Fruit fly (Drosophila melanogaster) ovary, adult (tissue): ENCODE data around the gene Usp47.

ENCODE experiments used
- CG17801 ChIP-seq: fragments of 200-800 bp; optimal IDR thresholded peaks from 2 replicates; lab custom pipeline; 2019; ENCODE audit warnings: missing biosample characterization, mild to moderate bottlenecking, missing genetic modification characterization, moderate library complexity; ENCODE audit not compliant: partially characterized antibody

Gene Usp47

dm6 chr3L:5752903-5753604, at the start of gene Usp47:
Gene Usp47 (plus strand): TSS chr3L:5752973.
- peak; percentile 51 for TF ChIP-seq CG17801 (GFP tag; lab: Kevin White, UChicago)

DNA sequence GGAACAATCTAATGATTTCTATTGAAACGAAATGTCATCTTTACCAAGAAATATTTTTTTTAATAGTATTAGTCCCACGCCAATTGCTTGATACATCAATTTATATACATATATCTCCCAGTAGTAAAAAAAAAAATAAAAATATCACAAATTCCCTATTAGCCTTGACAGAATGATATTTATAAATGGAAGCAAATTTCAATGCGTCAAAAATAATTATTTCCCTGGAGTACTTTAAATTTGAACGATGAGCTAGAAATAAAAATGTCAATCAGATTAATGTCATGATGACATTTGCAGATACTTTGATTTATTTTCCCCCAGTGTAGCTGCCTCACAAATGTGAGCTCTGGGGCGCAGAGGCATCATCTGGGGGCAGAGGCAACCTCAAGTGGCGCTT, 39.7 kb upstream of the Usp47 start, which contains the start of gene CG44521:
Gene CG44521 (plus strand): TSS at position 301 of the 400 bp plus-strand sequence.
- TF ChIP-seq CG17801 (GFP tag; lab: Kevin White, UChicago) = no peak

DNA sequence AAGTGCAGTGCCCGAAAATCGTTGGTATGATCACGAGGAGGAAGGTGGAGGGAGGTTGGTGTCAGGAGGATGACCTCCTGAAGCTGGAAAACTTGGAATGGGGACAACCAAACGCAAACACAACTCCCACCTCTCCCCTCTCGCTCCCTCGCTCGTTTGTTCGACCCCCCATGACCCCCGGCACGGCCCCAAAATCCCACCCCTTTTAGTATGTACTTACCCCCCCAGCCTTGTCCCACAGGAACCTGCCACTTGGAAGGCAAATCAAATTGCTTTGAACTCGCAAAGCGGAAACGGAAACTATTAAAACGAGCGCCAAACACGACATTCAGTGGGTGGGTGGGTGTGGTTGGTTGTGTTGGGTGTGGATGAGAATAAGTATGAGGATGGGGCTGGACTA, 21.1 kb upstream of the Usp47 start:
- TF ChIP-seq CG17801 (GFP tag; lab: Kevin White, UChicago) = no peak

DNA sequence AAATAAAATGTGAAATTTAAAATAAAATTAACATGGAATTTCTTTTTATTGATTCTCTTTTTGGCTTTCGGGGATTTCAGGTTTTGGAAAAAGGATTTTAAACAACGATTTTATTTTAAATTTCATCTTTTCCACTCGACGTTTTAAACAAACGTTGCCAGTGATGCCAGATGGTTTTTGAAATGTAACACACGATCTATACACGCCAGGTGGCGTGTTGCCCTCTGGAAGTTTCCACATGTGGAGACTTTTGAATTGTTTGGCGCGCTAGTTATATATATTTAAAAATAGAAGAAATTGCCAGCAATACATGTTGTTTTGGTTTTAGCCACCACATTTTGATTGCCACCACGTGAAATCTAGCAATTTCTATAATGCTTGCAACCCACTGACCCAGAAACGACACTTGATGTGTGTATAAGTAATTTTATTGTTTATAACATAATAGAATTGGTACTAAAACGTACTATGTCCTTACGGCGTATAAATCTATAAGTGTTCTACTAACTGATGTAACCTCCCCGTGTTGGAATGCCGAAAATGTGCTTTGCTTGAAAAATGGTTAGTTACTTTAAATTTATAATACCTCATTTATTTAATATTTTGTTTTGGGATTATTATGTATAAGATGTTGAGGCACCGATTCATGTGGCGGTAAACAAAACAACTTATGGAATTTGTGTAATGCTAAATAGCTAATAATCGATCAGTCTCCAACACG, 3.0 kb upstream of the Usp47 start:
- peak; percentile 8 for TF ChIP-seq CG17801 (GFP tag; lab: Kevin White, UChicago)

dm6 chr3L:5751417-5751739, 1.4 kb upstream of the Usp47 start:
- TF ChIP-seq CG17801 (GFP tag; lab: Kevin White, UChicago) = no peak

DNA sequence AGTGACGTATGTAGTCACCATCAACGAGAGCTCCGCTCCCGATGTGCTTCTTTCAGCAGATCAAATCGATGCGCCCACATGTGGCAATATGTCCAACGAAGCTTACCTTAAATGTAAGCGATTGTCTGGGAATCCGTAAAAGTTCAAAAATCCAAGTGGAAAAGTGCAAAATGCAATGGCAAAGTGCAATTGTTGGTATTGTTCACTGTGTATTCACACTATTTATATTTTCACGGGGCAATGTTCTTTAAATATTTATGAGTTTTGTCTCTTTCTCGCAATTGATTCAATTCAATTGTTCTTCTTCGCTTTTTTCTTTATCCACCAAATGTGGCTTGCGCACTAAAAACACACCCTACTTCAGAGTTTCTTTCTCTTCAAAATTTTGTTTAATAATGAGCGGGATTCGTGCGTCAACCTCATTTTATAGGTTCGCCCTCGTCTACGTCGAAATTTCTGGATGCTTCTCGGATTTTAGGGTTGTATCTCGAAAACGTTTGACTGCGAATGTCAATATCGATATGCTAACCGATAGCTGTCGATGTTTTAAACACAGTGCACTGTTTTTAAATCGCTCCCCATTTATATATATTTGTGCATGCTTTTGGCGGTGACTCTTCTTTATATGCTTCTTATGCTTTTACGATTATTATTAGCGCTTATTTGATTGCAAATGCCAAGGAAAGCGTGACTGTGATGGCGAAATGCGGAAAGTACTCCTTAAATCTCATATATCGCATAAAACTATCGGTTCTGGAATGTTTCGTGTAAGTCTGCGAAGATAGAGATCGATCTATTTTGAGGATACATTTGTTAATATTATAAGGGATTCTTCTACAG, 813 bp upstream of the Usp47 start, which contains the start of gene DnaJ-1:
Gene DnaJ-1 (minus strand): TSS at position 450 of the 840 bp plus-strand sequence.
- TF ChIP-seq CG17801 (GFP tag; lab: Kevin White, UChicago) = peak; percentile 77

- TF ChIP-seq CG17801 (GFP tag; lab: Kevin White, UChicago) = no peak
Observed at dm6 chr3L:5753605-5754365, 1.0 kb downstream of the Usp47 start.

- TF ChIP-seq CG17801 (GFP tag; lab: Kevin White, UChicago) = no peak
Observed at dm6 chr3L:5764922-5765843, 12.4 kb downstream of the Usp47 start, which contains the start of gene CG10576. Gene CG10576 (minus strand): TSS chr3L:5765702.

DNA sequence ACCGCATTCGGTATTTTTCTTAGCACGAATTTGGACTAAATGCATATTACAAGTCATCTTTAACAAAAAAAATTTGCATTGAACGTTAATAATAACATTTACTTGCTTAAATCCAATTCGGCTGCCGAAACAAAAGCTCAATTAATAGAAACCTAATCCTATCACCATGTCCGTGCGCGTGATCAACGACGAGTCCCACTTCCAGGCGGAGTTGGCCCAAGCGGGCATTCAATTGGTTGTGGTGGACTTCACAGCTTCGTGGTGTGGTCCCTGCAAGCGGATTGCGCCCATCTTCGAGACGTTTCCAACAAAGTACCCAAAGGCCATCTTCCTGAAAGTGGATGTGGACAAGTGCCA, 13.0 kb downstream of the Usp47 start, which contains the start of gene Txl:
Gene Txl (plus strand): TSS at position 3 of the 357 bp plus-strand sequence.
- TF ChIP-seq CG17801 (GFP tag; lab: Kevin White, UChicago) = no peak

DNA sequence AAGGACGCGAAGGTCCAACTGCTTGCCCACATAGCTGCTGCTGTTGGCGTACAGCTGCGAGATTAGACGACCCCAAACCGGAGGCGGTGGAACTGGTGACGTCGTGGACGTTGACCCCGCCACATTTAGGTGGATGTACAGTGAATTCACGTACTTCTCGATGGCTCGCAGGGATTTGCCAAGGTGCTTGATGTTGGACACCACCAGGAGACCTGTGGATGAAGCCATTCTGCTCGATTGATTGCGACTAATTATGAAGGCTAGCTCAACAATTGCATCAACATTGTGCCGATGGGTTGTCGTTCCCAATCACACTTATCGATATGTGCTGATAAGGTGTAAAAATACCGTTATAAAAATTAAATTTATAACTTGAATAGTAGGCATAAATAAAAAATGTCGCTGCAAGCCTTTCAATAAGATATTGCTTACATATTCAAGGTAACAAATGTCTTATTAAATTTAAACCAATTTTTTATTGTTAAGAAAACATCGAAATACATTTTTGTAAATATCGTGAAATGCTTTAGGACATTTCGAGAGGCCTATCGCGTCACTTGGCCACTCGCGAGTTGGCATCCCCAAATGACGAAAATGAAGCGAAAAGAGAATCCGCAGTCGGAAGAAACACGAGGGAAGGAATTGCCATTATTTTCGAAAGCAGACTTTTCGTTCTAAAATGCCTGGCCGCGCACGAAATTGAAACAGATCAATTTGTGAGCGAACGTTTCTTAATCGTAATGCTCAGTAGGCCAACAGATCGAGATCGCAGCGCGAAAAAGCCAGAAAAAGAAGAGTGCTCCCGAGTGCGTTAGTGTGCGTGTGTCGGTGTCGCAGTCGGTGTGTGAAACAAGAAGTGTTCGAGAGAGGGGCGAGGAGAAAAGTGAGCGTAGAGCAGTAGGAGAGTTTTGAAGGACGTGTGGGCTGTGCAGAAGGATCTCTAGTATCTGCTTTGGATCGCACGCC, 16.0 kb downstream of the Usp47 start, which contains the start of the genes Ppat-Dpck and scny:
Gene Ppat-Dpck (minus strand): TSS at position 263 of the 966 bp plus-strand sequence.
Gene scny (plus strand): TSS at position 471 of the 966 bp plus-strand sequence.
- peak; percentile 35 for TF ChIP-seq CG17801 (GFP tag; lab: Kevin White, UChicago)

DNA sequence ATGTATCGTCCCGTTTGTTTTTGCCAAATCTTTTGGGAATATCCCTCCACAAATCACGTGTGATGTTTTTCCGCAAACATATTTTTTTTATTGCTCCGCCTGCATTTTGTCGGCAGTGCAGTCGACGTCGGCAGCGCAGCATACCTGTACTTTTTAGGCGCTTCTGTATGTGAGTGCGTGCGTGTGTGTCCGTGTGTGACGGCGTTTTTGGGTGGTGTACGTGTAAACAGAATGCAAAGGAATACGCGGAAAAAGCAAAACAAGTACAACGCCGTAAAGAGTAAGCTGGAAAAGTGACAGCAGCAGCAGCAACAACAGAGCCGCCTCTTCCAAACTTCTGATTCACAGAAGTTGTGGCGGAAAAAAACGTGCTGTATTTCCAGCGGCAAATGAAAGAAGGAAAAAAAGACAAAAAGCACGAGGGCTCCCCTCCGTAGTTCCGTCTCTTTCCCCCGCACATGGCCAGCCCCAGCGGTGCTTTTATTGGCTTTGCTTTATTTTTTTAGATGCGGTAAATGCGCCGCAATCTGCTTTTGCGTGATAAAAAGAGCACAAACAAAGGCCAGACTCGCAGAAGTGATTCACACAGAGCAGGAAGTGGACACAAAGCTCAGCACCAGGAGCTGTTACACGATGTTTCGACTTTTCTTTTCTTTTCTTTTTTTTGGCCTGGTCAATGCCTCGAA, 17.5 kb downstream of the Usp47 start:
- peak; percentile 58 for TF ChIP-seq CG17801 (GFP tag; lab: Kevin White, UChicago)
